Worm (Caenorhabditis elegans): ENCODE measurements around the gene nlp-81.
"Not testable (repeated sequence)": the region's sequence is repeated elsewhere in the genome, so short reads cannot be mapped to it uniquely, and the experiment has no call there.

nlp-81 gene

DNA sequence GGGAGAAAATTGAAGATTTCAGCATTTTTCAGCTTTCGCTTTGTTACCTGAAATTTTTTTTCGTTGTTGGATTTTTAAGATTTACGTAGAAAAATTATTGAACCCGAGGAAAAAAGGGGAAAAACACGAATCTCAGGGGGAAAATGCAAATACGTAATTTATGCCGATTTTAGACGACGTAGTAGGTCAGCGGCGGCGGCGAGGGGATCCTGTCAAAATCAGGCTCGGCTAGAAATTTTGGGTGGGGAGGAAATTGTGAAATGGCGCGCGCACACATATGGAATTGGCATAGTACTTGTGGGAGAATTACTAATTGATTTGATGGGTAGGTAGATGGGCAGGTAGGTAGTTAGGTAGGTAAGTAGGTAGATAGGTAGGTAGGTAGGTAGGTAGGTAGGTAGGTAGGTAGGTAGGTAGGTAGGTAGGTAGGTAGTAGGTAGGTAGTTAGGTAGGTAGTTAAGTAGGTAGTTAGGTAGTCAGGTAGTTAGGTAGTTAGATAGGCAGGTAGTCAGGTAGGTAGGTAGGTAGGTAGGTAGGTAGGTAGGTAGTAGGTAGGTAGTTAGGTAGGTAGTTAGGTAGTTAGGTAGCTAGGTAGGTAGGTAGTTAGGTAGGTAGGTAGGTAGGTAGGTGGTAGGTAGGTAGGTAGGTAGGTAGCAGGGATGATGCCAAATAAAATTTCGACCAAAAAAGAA, at the start of gene nlp-81:
Gene nlp-81 (minus strand): TSS at position 51 of the 692 bp plus-strand sequence.
- peak; percentile 71 for TF ChIP-seq ztf-23 (GFP tag; IDR thresholded peaks at IDR 0.05)
- no peak for TF ChIP-seq med-1 (GFP tag; optimal IDR thresholded peaks at IDR 0.05; ENCODE audit: insufficient read depth)

DNA sequence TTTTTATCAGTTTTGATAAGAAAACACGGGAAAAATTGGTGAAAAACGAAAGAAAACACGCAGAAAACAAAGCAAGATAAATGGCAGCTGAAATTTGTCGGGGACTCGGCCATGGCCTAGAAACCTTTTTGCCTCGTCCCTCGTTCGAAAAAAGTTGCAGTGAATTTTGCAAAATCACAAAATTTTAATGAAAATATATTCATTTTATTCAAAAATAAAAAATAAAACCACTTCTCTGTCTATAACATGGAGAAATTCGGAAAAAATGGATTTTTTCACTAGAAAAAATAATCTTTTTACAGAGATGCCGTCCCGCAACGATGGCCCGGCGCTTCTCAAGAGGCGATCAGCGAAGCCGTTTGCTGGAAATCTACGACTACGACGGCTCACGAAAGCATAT, 46.2 kb upstream of the nlp-81 start, which contains the start of gene Y67D8A.2:
Gene Y67D8A.2 (plus strand): TSS at position 301 of the 400 bp plus-strand sequence.
- no peak for TF ChIP-seq ztf-29 (GFP tag; IDR thresholded peaks at IDR 0.05)
- TF ChIP-seq tab-1 (GFP tag; IDR thresholded peaks at IDR 0.05), result no peak
- no peak for TF ChIP-seq flt-1 (GFP tag; IDR thresholded peaks at IDR 0.05)
- no peak for TF ChIP-seq ztf-23 (GFP tag; IDR thresholded peaks at IDR 0.05)
- TF ChIP-seq T22C8.4 (GFP tag; IDR thresholded peaks at IDR 0.05), result no peak
- no peak for TF ChIP-seq klf-2 (GFP tag; conservative IDR thresholded peaks at IDR 0.05)
- TF ChIP-seq med-1 (GFP tag; optimal IDR thresholded peaks at IDR 0.05; ENCODE audit: insufficient read depth), result no peak
- TF ChIP-seq cog-1 (tag; optimal IDR thresholded peaks at IDR 0.05), result no peak
- no peak for TF ChIP-seq ref-1 (GFP tag; conservative IDR thresholded peaks at IDR 0.05)

DNA sequence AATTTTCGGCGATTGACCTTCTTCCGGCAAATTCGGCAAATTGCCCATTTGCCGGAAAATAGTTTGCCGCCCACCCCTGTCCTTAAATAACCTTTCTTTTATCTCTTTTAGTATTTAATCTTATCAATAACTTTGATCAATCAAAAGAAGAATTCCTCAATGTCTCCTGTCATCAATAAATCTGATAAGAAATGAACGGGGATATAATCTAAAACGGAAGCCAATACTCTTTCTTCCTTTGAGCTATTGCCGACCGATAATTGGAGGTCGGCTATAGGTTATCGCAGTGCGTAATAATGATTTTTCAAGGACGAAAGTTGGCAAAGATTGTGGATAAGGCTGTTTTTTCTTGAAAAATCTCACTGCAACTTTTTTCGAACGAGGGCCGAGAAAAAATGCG, 45.2 kb upstream of the nlp-81 start:
- no peak for TF ChIP-seq med-1 (GFP tag; optimal IDR thresholded peaks at IDR 0.05; ENCODE audit: insufficient read depth)
- no peak for TF ChIP-seq ztf-23 (GFP tag; IDR thresholded peaks at IDR 0.05)
- no peak for TF ChIP-seq ref-1 (GFP tag; conservative IDR thresholded peaks at IDR 0.05)
- no peak for TF ChIP-seq klf-2 (GFP tag; conservative IDR thresholded peaks at IDR 0.05)
- no peak for TF ChIP-seq cog-1 (tag; optimal IDR thresholded peaks at IDR 0.05)
- no peak for TF ChIP-seq flt-1 (GFP tag; IDR thresholded peaks at IDR 0.05)
- TF ChIP-seq T22C8.4 (GFP tag; IDR thresholded peaks at IDR 0.05), result no peak
- TF ChIP-seq ztf-29 (GFP tag; IDR thresholded peaks at IDR 0.05), result no peak
- TF ChIP-seq tab-1 (GFP tag; IDR thresholded peaks at IDR 0.05), result no peak

DNA sequence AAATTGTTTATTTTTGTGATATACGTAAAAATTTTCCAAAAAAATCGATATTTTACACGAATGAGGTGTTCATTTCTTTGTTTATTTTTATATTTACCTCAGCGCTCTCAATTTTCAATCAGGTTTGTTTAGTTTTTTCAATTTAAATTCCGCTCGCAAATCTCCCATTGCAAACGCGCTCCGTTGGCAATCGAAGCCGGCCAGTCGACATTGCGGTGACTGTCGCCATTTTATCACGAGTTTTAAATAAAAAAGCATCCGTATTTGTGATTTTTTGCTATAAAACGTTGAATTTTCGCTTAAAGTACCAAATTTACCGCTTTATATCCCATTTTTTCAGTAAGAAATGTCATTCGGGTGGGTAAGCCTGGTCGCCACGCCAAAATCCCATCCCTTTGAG, 37.5 kb upstream of the nlp-81 start, which contains the start of gene slmp-1:
Gene slmp-1 (plus strand): TSS at position 335 of the 400 bp plus-strand sequence.
- TF ChIP-seq tab-1 (GFP tag; IDR thresholded peaks at IDR 0.05) (no peak), ztf-23 (GFP tag; IDR thresholded peaks at IDR 0.05) (no peak), ref-1 (GFP tag; conservative IDR thresholded peaks at IDR 0.05) (no peak), T22C8.4 (GFP tag; IDR thresholded peaks at IDR 0.05) (no peak), ztf-29 (GFP tag; IDR thresholded peaks at IDR 0.05) (no peak), klf-2 (GFP tag; conservative IDR thresholded peaks at IDR 0.05) (no peak), med-1 (GFP tag; optimal IDR thresholded peaks at IDR 0.05; ENCODE audit: insufficient read depth) (no peak), flt-1 (GFP tag; IDR thresholded peaks at IDR 0.05) (no peak), cog-1 (tag; optimal IDR thresholded peaks at IDR 0.05) (no peak)

DNA sequence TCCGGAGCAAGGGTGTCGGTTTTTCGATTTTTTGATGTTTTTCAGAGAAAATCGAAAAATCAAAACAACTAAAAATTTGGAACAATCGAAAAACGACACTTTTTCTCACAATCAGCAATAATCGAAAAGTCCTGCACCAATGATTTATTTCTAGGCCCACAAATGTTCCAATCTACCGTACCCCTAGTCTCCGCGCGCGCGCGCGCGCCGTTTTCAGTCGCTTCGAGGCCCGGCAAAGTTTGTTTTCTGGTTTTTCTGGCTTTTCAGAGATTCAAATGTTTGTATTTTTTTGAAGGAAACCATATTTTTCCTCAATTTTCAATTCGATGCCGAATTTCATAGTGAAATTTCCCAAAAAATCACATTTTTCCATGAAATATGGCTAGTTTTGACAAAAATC, 36.0 kb upstream of the nlp-81 start:
- TF ChIP-seq flt-1 (GFP tag; IDR thresholded peaks at IDR 0.05), result no peak
- no peak for TF ChIP-seq klf-2 (GFP tag; conservative IDR thresholded peaks at IDR 0.05)
- no peak for TF ChIP-seq T22C8.4 (GFP tag; IDR thresholded peaks at IDR 0.05)

DNA sequence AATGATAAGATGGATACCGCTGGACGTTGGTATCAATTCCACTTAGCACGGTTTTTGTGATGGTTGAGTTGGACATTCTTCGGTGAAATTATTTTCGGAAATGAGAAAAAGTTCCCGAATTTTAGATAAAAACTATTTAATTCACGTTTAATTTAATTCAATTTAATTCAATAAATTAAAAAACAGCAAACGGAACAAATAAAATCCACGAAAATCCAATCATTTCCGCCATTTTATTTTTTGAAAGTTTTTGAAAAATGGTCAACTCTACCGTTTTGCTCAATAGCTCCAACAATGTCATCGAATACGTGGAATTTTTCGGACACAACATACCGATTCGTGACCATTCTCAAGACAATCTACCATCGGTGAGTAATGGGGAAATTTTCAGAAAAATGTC, 26.2 kb upstream of the nlp-81 start, which contains the start of the genes Y67D8B.3 and Y67D8B.5:
Gene Y67D8B.3 (minus strand): TSS at position 101 of the 400 bp plus-strand sequence.
Gene Y67D8B.5 (plus strand): TSS at position 233 of the 400 bp plus-strand sequence.
- TF ChIP-seq tab-1 (GFP tag; IDR thresholded peaks at IDR 0.05) (no peak), flt-1 (GFP tag; IDR thresholded peaks at IDR 0.05) (no peak), ztf-29 (GFP tag; IDR thresholded peaks at IDR 0.05) (no peak), cog-1 (tag; optimal IDR thresholded peaks at IDR 0.05) (no peak), ref-1 (GFP tag; conservative IDR thresholded peaks at IDR 0.05) (no peak), ztf-23 (GFP tag; IDR thresholded peaks at IDR 0.05) (no peak), T22C8.4 (GFP tag; IDR thresholded peaks at IDR 0.05) (no peak), klf-2 (GFP tag; conservative IDR thresholded peaks at IDR 0.05) (no peak)

DNA sequence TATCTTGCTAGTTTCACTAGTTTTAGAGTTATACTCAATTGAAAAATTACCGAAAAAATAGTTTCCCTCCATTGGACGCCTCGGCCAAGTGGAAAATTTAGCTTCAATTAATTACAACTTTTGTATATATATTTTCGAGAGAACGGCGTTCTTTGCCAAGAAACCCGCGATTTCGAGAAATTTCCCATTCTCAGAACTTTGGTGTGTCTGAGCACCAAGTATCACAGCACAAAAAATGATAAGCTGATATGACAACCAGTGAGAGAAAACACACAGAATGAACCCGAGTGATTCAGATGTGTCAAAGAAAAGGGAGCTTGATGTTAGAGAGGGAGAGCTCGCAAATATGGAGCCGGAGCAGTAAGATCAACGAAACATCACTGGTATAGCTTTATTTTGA, 23.1 kb upstream of the nlp-81 start:
- TF ChIP-seq ztf-29 (GFP tag; IDR thresholded peaks at IDR 0.05), result no peak
- TF ChIP-seq klf-2 (GFP tag; conservative IDR thresholded peaks at IDR 0.05), result no peak
- TF ChIP-seq ref-1 (GFP tag; conservative IDR thresholded peaks at IDR 0.05), result no peak
- no peak for TF ChIP-seq cog-1 (tag; optimal IDR thresholded peaks at IDR 0.05)
- no peak for TF ChIP-seq ztf-23 (GFP tag; IDR thresholded peaks at IDR 0.05)
- no peak for TF ChIP-seq T22C8.4 (GFP tag; IDR thresholded peaks at IDR 0.05)
- TF ChIP-seq med-1 (GFP tag; optimal IDR thresholded peaks at IDR 0.05; ENCODE audit: insufficient read depth), result no peak
- TF ChIP-seq tab-1 (GFP tag; IDR thresholded peaks at IDR 0.05), result no peak
- no peak for TF ChIP-seq flt-1 (GFP tag; IDR thresholded peaks at IDR 0.05)

DNA sequence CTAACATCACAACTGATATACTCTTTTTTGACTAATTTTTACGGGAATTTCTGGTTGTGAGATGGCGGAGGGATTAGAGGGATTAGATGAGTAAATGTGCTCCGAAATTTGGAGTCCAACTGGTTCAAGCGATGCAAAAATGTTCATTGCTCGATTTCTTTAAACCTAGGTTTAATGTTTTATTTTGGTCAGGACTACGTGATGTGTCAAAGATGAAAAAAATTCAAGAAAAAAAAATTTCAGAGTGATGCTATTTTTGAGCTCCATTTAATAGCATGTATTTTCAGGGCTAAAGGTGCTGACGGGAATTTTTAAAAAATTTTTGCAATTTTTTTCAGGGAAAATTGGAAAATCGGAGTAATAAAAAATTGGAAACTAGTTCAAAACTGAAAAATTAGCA, 20.4 kb upstream of the nlp-81 start:
- TF ChIP-seq T22C8.4 (GFP tag; IDR thresholded peaks at IDR 0.05), result no peak
- TF ChIP-seq ztf-23 (GFP tag; IDR thresholded peaks at IDR 0.05), result no peak
- TF ChIP-seq ztf-29 (GFP tag; IDR thresholded peaks at IDR 0.05), result no peak

DNA sequence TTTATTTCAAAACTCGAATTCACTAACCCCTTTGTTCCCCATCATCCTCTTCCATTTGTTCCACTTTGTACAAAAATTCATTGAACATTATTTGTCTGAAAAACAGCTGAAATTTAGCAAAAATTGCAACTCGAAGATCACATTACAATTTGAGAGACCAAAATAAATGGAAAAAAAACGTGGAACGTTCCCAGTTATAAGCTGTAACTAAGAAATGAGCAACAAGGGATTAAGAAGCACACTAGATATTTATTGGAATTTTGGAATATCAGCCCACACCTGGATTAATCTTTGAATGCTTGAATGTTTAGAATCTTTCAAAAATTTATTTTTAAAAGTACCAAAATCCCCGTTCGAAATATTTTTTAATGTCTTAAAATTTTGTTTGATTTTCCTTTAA, 15.5 kb upstream of the nlp-81 start, which contains the start of gene Y67D8B.2:
Gene Y67D8B.2 (minus strand): TSS at position 101 of the 400 bp plus-strand sequence.
- no peak for TF ChIP-seq cog-1 (tag; optimal IDR thresholded peaks at IDR 0.05)

DNA sequence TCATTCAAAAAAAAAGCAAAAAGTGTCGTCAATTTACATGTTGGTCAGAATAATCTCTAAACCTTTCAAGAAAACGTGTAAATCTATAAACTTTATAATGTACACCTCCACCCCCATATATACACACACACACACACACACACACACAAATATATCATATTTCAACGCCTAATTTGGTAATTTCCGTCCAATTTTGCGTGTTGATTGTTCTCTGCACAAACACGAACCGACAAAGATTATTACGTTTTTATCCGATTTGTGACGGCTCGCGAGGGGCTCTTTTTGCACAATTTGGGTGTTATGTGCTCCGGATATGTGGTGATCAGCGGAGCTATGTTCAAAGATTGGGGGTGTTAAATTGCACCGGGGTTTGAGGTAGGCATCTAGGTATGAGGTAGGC, 7.0 kb upstream of the nlp-81 start:
- no peak for TF ChIP-seq ref-1 (GFP tag; conservative IDR thresholded peaks at IDR 0.05)

DNA sequence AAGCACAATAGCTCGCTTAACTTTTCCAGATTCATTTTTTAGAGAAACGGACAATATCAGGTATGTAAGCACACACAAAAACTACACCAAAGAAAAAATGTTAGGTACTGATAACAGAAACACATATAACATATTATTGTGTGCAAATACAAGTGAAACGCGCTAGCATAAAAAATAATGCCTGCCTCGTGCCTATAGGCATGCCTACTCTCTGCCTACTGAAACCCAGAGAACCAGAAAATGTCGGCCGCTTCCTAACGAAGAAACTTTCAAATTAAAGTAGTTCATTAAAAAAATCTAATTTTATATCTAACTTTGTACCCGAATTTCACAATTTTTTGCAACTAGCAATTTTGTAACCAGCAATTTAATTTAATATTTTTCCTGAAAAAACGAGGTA, 3.4 kb downstream of the nlp-81 start, which contains the start of gene Y67D8B.1:
Gene Y67D8B.1 (minus strand): TSS at position 101 of the 400 bp plus-strand sequence.
- not testable (repeated sequence) for TF ChIP-seq med-1 (GFP tag; optimal IDR thresholded peaks at IDR 0.05; ENCODE audit: insufficient read depth); flt-1 (GFP tag; IDR thresholded peaks at IDR 0.05); cog-1 (tag; optimal IDR thresholded peaks at IDR 0.05)
